Fruit fly (Drosophila melanogaster): Measurements from ENCODE around the gene Srg1.
A peak's percentile ranks its signal among the peaks of the same experiment; 100 is the strongest.

Srg1 gene

DNA sequence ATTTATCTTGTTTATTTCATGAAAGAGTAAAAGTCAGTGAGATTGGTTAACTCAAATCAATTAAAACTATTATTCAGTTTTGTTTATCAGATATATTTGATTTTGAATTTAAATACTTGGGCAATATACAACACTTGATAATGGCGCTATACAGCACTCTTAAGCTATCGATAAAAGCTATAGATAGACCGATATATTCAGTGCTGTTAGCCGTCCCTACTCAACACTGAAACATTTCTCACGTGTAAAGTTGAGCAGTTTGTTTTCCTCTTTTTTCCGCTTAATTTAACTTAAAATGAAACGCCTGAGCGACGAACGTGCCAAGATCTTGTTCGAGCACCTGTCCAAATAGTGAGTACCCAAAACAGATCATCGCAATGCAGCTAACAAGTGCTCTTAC lies 14.1 kb downstream of the Srg1 start, which contains the start of gene CG7006 (continued):
- TF ChIP-seq CG10565 (GFP tag; optimal IDR thresholded peaks at IDR 0.05), result no peak
- no peak for TF ChIP-seq esg (GFP tag; conservative IDR thresholded peaks at IDR 0.05)
- TF ChIP-seq CG10431 (GFP tag; optimal IDR thresholded peaks at IDR 0.05), result no peak
- peak; percentile 84 for TF ChIP-seq lilli (GFP tag; optimal IDR thresholded peaks at IDR 0.05)
- peak; percentile 73 for TF ChIP-seq HLH4C (GFP tag; IDR thresholded peaks at IDR 0.05; ENCODE audit: partially characterized antibody)
- TF ChIP-seq CG31365 (tag; optimal IDR thresholded peaks at IDR 0.05), result no peak
- TF ChIP-seq Spps (tag; optimal IDR thresholded peaks at IDR 0.05), result no peak
- TF ChIP-seq CG3847 (GFP tag; IDR thresholded peaks at IDR 0.05), result peak; percentile 96
- TF ChIP-seq CG11695 (GFP tag; IDR thresholded peaks at IDR 0.05), result no peak
- no peak for TF ChIP-seq CG1024 (GFP tag; IDR thresholded peaks at IDR 0.05)
- TF ChIP-seq CG18619 (GFP tag; optimal IDR thresholded peaks at IDR 0.05), result peak; percentile 8
- TF ChIP-seq eve (GFP tag; optimal IDR thresholded peaks at IDR 0.05), result no peak
- TF ChIP-seq YL-1 (GFP tag; optimal IDR thresholded peaks at IDR 0.05), result peak; percentile 45
- TF ChIP-seq Ada2b (GFP tag; IDR thresholded peaks at IDR 0.05), result no peak
- TF ChIP-seq HLH3B (GFP tag; IDR thresholded peaks at IDR 0.05), result peak; percentile 65
- peak; percentile 2 for TF ChIP-seq Sin3A (optimal IDR thresholded peaks at IDR 0.05)
- TF ChIP-seq ewg (GFP tag; optimal IDR thresholded peaks at IDR 0.05), result peak; percentile 15
- TF ChIP-seq otp (GFP tag; IDR thresholded peaks at IDR 0.05), result 0 out of 3 replicates have a peak, but pooled peaks have one; percentile 18
- no peak for TF ChIP-seq pros (GFP tag; optimal IDR thresholded peaks at IDR 0.05)
- TF ChIP-seq tio (GFP tag; optimal IDR thresholded peaks at IDR 0.05), result no peak
- TF ChIP-seq CG6854 (GFP tag; optimal IDR thresholded peaks at IDR 0.05), result no peak
- peak; percentile 75 for TF ChIP-seq ato (GFP tag; IDR thresholded peaks at IDR 0.05; ENCODE audit: partially characterized antibody)
- no peak for TF ChIP-seq MTF-1 (GFP tag; optimal IDR thresholded peaks at IDR 0.05; ENCODE audit: borderline replicate concordance)
- TF ChIP-seq CG3065 (GFP tag; optimal IDR thresholded peaks at IDR 0.05), result peak; percentile 49
- TF ChIP-seq CG30403 (GFP tag; optimal IDR thresholded peaks at IDR 0.05), result peak; percentile 80
- TF ChIP-seq prd (optimal IDR thresholded peaks at IDR 0.05), result no peak
- peak; percentile 56; the same call in 2 of the 3 replicates for TF ChIP-seq prd (GFP tag; IDR thresholded peaks at IDR 0.05)
- TF ChIP-seq CG4404 (GFP tag; IDR thresholded peaks at IDR 0.05), result peak; percentile 31; the same call in 1 of the 2 replicates
- TF ChIP-seq CG2889 (GFP tag; IDR thresholded peaks at IDR 0.05), result no peak
- TF ChIP-seq CG32767 (GFP tag; IDR thresholded peaks at IDR 0.05), result no peak
- TF ChIP-seq pnt (GFP tag; optimal IDR thresholded peaks at IDR 0.05), result peak; percentile 58
- TF ChIP-seq CG8765 (GFP tag; IDR thresholded peaks at IDR 0.05), result no peak
- TF ChIP-seq Dad (GFP tag; optimal IDR thresholded peaks at IDR 0.05), result peak; percentile 87
- no peak for TF ChIP-seq CG6765 (GFP tag; optimal IDR thresholded peaks at IDR 0.05)
- peak; percentile 56 for TF ChIP-seq CG3995 (GFP tag; optimal IDR thresholded peaks at IDR 0.05)
- no peak for TF ChIP-seq cas (GFP tag; IDR thresholded peaks at IDR 0.05)
- TF ChIP-seq klu (GFP tag; IDR thresholded peaks at IDR 0.05), result peak; percentile 62; the same call in 1 of the 2 replicates
- no peak for TF ChIP-seq sr (GFP tag; IDR thresholded peaks at IDR 0.05)
- TF ChIP-seq CG10274 (GFP tag; optimal IDR thresholded peaks at IDR 0.05), result no peak
- no peak for TF ChIP-seq Ravus (GFP tag; IDR thresholded peaks at IDR 0.05)
- peak; percentile 48 for TF ChIP-seq CG17359 (tag; optimal IDR thresholded peaks at IDR 0.05)
- peak; percentile 88 for TF ChIP-seq Max (GFP tag; optimal IDR thresholded peaks at IDR 0.05)
- no peak for TF ChIP-seq CG8089 (GFP tag; optimal IDR thresholded peaks at IDR 0.05)
- peak; percentile 21 for TF ChIP-seq Lhr (GFP tag; optimal IDR thresholded peaks at IDR 0.05)
- peak; percentile 61 for TF ChIP-seq CG14860 (GFP tag; IDR thresholded peaks at IDR 0.05; ENCODE audit: partially characterized antibody)
- no peak; the same call in 2 of the 3 replicates for TF ChIP-seq zen2 (GFP tag; IDR thresholded peaks at IDR 0.05; ENCODE audit: partially characterized antibody)
- TF ChIP-seq ken (GFP tag; IDR thresholded peaks at IDR 0.05), result peak; percentile 86
- peak; percentile 43 for TF ChIP-seq cato (GFP tag; optimal IDR thresholded peaks at IDR 0.05; ENCODE audit: borderline replicate concordance)
- TF ChIP-seq CG16779 (GFP tag; IDR thresholded peaks at IDR 0.05), result peak; percentile 85
- no peak for TF ChIP-seq CG3281 (GFP tag; optimal IDR thresholded peaks at IDR 0.05)
- TF ChIP-seq Dip3 (GFP tag; optimal IDR thresholded peaks at IDR 0.05), result peak; percentile 75
- peak; percentile 34 for TF ChIP-seq disco-r (GFP tag; optimal IDR thresholded peaks at IDR 0.05)

Data from whole organism, embryonic.